Worm (Caenorhabditis elegans) whole organism, L3 larva: Measurements from ENCODE around the gene col-187.
A peak's percentile ranks its signal among the peaks of the same experiment; 100 is the strongest.
"Not testable (repeated sequence)": the region's sequence is repeated elsewhere in the genome, so short reads cannot be mapped to it uniquely, and the experiment has no call there.

Experiments
- R02D3.7 ChIP-seq: fragments of 150-350 bp; optimal IDR thresholded peaks from 2 replicates; lab custom pipeline; 2014; ENCODE audit warnings: missing biosample characterization, missing genetic modification characterization
- aly-2 ChIP-seq: fragments of 150-350 bp; optimal IDR thresholded peaks from 2 replicates; lab custom pipeline; 2014; ENCODE audit warnings: missing biosample characterization, missing genetic modification characterization
- ceh-16 ChIP-seq: sonication (generic microtip); optimal IDR thresholded peaks from 2 replicates; lab custom pipeline; 2017; ENCODE audit warnings: missing biosample characterization, missing genetic modification characterization
- daf-12 ChIP-seq: fragments of 150-350 bp; optimal IDR thresholded peaks from 2 replicates; lab custom pipeline; 2014; ENCODE audit warnings: missing biosample characterization, missing genetic modification reagents, missing genetic modification characterization
- egl-27 ChIP-seq: sonication (generic microtip); optimal IDR thresholded peaks from 4 replicates; lab custom pipeline; 2017; ENCODE audit warnings: missing biosample characterization, missing genetic modification reagents, missing genetic modification characterization
- elt-1 ChIP-seq: fragments of 150-350 bp; optimal IDR thresholded peaks from 2 replicates; lab custom pipeline; 2014; ENCODE audit warnings: missing biosample characterization, missing genetic modification characterization
- elt-3 ChIP-seq, 3 experiments: fragments of 150-350 bp in 1 of 3; sonication (generic microtip) in 2 of 3; optimal IDR thresholded peaks; 2 replicates in 2 of 3; 4 replicates in 1 of 3; lab custom pipeline; 2014 to 2017; ENCODE audit warnings: missing biosample characterization in 3 of 3, missing genetic modification characterization in 3 of 3
- fkh-2 ChIP-seq: fragments of 150-350 bp; optimal IDR thresholded peaks from 2 replicates; lab custom pipeline; 2014; ENCODE audit warnings: missing biosample characterization, missing genetic modification reagents, missing genetic modification characterization
- fos-1 ChIP-seq: fragments of 150-350 bp; optimal IDR thresholded peaks from 2 replicates; lab custom pipeline; 2014; ENCODE audit warnings: missing biosample characterization, missing genetic modification characterization
- hmg-11 ChIP-seq: sonication (generic microtip); optimal IDR thresholded peaks from 2 replicates; lab custom pipeline; 2016; ENCODE audit warnings: missing genetic modification characterization, missing compliant biosample characterization
- lin-15B ChIP-seq: fragments of 150-350 bp; optimal IDR thresholded peaks from 2 replicates; lab custom pipeline; 2014; ENCODE audit warnings: missing biosample characterization, missing genetic modification characterization
- lsy-12 ChIP-seq: sonication (generic microtip); optimal IDR thresholded peaks from 2 replicates; lab custom pipeline; 2016; ENCODE audit warnings: mild to moderate bottlenecking, missing genetic modification characterization, missing compliant biosample characterization
- mdl-1 ChIP-seq: fragments of 150-350 bp; optimal IDR thresholded peaks from 2 replicates; lab custom pipeline; 2014; ENCODE audit warnings: missing biosample characterization, missing genetic modification characterization
- nfya-1 ChIP-seq: sonication (generic microtip); optimal IDR thresholded peaks from 2 replicates; lab custom pipeline; 2017; ENCODE audit warnings: missing genetic modification characterization, mild to moderate bottlenecking, missing compliant biosample characterization, antibody characterized with exemption, moderate library complexity; ENCODE audit not compliant: insufficient read depth
- nhr-11 ChIP-seq: fragments of 150-350 bp; optimal IDR thresholded peaks from 2 replicates; lab custom pipeline; 2014; ENCODE audit warnings: missing biosample characterization, missing genetic modification characterization
- nhr-12 ChIP-seq: fragments of 150-350 bp; optimal IDR thresholded peaks from 2 replicates; lab custom pipeline; 2014; ENCODE audit warnings: missing biosample characterization, missing genetic modification characterization
- nhr-23 ChIP-seq: fragments of 150-350 bp; optimal IDR thresholded peaks from 2 replicates; lab custom pipeline; 2014; ENCODE audit warnings: missing biosample characterization, missing genetic modification reagents, missing genetic modification characterization
- nhr-43 ChIP-seq: sonication (generic microtip); optimal IDR thresholded peaks from 2 replicates; lab custom pipeline; 2016; ENCODE audit warnings: mild to moderate bottlenecking, missing genetic modification characterization, missing compliant biosample characterization; ENCODE audit not compliant: poor library complexity, severe bottlenecking
- nhr-67 ChIP-seq: fragments of 150-350 bp; optimal IDR thresholded peaks from 2 replicates; lab custom pipeline; 2014; ENCODE audit warnings: missing biosample characterization, missing genetic modification characterization
- nhr-77 ChIP-seq: fragments of 150-350 bp; optimal IDR thresholded peaks from 2 replicates; lab custom pipeline; 2014; ENCODE audit warnings: missing biosample characterization, missing genetic modification characterization
- pha-4 ChIP-seq: fragments of 150-350 bp; optimal IDR thresholded peaks from 2 replicates; lab custom pipeline; 2014; ENCODE audit warnings: missing biosample characterization, missing genetic modification reagents, missing genetic modification characterization
- snpc-4 ChIP-seq: fragments of 150-350 bp; optimal IDR thresholded peaks from 2 replicates; lab custom pipeline; 2014; ENCODE audit warnings: missing biosample characterization, missing genetic modification characterization
- unc-62 ChIP-seq: fragments of 150-350 bp; sonication (generic microtip); optimal IDR thresholded peaks from 4 replicates; lab custom pipeline; 2014; ENCODE audit warnings: missing biosample characterization, missing genetic modification reagents, missing genetic modification characterization
- zag-1 ChIP-seq: fragments of 150-350 bp; optimal IDR thresholded peaks from 2 replicates; lab custom pipeline; 2014; ENCODE audit warnings: missing biosample characterization, missing genetic modification characterization
- ztf-11 ChIP-seq: fragments of 150-350 bp; optimal IDR thresholded peaks from 2 replicates; lab custom pipeline; 2014; ENCODE audit warnings: missing biosample characterization, missing genetic modification characterization

col-187 gene

ce11 chrX:16056404-16056803, 16.3 kb upstream of the col-187 start (continued):
- peak; percentile 98 for TF ChIP-seq nhr-23 (tag; lab: Kevin White, UChicago)
- peak; percentile 91 for TF ChIP-seq fos-1 (tag; lab: Kevin White, UChicago)
- peak; percentile 93 for TF ChIP-seq R02D3.7 (tag; lab: Kevin White, UChicago)
- TF ChIP-seq ceh-16 (tag; lab: Kevin White, UChicago): peak; percentile 75
- peak; percentile 40 for TF ChIP-seq nhr-12 (tag; lab: Kevin White, UChicago)

DNA sequence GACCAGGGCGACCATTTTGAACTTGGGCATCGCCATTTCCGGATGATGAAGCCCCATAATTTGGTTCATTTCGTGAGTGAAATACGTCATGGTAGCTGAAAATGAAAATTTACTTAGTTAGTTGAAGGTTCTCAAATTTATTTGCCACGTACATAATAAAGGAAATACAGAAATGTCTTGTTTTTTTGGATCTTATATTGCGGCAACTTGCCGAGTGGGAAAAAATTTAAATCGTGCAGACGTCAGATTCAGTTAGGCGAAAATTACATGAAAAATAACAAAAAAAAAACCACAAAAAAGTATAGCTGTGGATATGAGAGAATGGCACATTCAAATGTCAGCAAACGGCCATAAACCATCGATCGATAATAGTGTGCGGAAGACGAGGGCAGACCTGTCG, 13.8 kb upstream of the col-187 start, which contains the start of gene T27A8.2:
Gene T27A8.2, minus strand, starts transcription at position 101 of the 400 bp plus-strand sequence.
- TF ChIP-seq fkh-2 (tag; lab: Kevin White, UChicago) (no peak), hmg-11 (tag; lab: Kevin White, UChicago) (no peak), unc-62 (no peak), lsy-12 (tag; lab: Kevin White, UChicago) (no peak), nhr-77 (no peak), egl-27 (tag; lab: Kevin White, UChicago) (no peak), elt-3 (tag; optimal IDR thresholded peaks at IDR 0.05; lab: Kevin White, UChicago) (no peak), R02D3.7 (tag; lab: Kevin White, UChicago) (no peak), mdl-1 (tag; lab: Kevin White, UChicago) (no peak), elt-1 (no peak), nhr-43 (tag; lab: Kevin White, UChicago) (no peak), fos-1 (tag; lab: Kevin White, UChicago) (no peak)

DNA sequence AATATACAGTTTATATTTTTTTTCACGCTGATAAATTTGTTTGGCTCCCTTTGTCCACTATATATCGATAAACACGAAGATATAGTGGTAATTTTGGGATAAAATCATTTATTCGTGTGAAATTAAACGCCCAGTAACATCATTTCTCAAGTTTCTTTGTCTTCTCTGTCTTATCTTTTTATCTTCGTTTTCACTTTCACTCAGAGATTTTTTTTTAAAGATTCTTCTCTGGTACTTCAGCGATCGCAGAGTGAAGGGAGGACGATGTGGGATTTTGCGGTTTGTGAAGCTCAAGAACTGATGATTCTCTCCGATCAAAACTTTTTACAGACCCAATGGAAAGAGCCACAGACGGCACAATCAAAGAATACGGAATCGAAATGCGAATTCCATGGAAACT, 10.3 kb upstream of the col-187 start, which contains the start of gene T27A8.3:
Gene T27A8.3, plus strand, starts transcription at position 301 of the 400 bp plus-strand sequence.
- TF ChIP-seq snpc-4, daf-12, pha-4 (tag; lab: Kevin White, UChicago): not testable (repeated sequence)

DNA sequence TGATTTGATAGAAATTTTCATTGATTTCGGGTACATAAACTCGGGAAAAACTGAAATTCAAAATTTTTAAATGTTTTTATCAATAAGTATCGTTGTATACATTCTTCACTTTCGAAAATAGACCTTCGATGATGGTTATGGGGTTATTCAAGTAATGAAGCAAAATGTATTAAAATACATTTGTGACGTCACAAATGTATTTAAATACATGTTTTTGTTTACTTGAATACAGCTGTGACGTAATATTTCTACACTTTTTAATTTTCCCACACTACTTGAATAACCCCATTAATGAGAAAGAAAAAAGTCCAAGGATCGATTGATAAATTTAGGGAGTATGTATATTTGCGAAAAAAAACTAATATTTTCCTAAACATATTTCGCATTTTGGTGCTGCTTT, 4.7 kb upstream of the col-187 start:
- no peak for TF ChIP-seq pha-4 (tag; lab: Kevin White, UChicago)

DNA sequence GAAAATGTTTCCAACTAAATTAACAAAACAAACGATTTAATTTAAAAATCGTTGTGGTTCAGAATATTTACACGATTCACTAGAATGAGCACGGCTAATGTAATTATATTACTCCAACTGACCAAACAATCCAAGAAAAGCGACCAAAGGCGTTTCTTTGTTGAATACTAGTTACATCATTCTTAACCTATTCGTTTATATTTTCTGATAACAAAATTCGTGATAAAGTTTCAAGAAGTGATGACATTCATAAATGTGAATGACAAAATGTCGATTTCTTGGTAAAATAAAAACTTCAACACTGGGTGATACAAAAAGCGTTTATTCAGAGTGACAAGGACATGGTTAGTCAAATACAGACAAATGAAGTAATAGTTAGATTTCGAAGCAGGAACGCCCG, 3.8 kb downstream of the col-187 start, which contains the start of gene C30F2.4:
Gene C30F2.4, minus strand, starts transcription at position 101 of the 400 bp plus-strand sequence.
- TF ChIP-seq lin-15B (tag; lab: Kevin White, UChicago): no peak
- TF ChIP-seq, all 47 proteins: peak for 0

DNA sequence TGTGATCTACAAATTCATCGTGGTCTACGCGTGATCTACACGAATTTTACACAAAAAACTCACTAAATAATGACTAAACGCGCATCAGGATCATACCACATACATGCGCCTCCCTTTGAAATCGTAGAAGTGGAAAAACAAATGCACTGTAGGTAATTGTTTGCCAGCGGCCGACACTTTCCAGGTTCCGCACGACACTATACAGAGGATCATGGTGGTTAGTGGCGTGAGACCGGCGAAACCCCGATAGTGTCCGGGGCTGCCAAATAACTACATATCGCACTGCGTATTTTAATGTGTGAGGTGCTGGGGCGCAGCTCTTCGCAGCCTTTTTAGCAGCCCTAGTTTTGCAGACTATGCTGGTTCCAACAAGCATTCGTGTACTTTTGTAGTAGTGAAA, 6.0 kb downstream of the col-187 start:
- TF ChIP-seq nhr-43 (tag; lab: Kevin White, UChicago) (no peak), nhr-11 (tag; lab: Kevin White, UChicago) (no peak), nfya-1 (tag; lab: Kevin White, UChicago) (no peak), fos-1 (tag; lab: Kevin White, UChicago) (no peak), aly-2 (tag; lab: Kevin White, UChicago) (no peak), ztf-11 (tag; lab: Kevin White, UChicago) (no peak), nhr-12 (tag; lab: Kevin White, UChicago) (no peak), lsy-12 (tag; lab: Kevin White, UChicago) (no peak), nhr-23 (tag; lab: Kevin White, UChicago) (no peak), nhr-67 (tag; lab: Kevin White, UChicago) (no peak), elt-3 (tag; optimal IDR thresholded peaks at IDR 0.05; lab: Kevin White, UChicago) (no peak)

ce11 chrX:16082024-16082423, 9.3 kb downstream of the col-187 start, which contains the start of gene idpp-14:
idpp-14 (plus strand) TSS chrX:16082347.
- peak; percentile 79 for TF ChIP-seq pha-4 (tag; lab: Kevin White, UChicago)
- no peak for TF ChIP-seq snpc-4 (tag; lab: Kevin White, UChicago)

DNA sequence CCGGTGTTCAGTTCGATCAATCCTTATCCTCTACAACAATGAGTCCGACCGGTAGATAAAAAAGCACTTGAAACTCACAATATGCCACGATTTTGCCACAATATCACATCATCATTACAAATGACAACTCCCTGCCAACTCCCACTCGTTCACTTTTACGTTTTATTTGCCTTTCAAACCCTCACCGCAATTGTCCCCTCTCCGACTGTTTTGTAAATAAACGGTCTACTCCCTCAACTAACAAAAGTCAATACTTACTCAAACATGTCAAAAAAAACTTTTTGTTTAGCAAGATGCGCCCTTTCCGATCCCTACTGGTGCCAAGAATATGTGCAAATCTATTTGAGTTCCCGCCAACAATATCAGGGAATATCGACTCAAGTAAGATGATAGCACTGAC, 12.4 kb downstream of the col-187 start, which contains the start of gene C30F2.2:
Gene C30F2.2, minus strand, starts transcription at position 122 of the 400 bp plus-strand sequence.
- TF ChIP-seq pha-4 (tag; lab: Kevin White, UChicago): peak; percentile 99
- no peak for TF ChIP-seq zag-1 (tag; lab: Kevin White, UChicago)
